Worm (Caenorhabditis elegans) whole organism, late embryonic: ENCODE data around the gene nekl-4.

Source experiments
- K09A11.1 ChIP-seq: sonication (generic microtip); optimal IDR thresholded peaks from 2 replicates; lab custom pipeline; 2017; ENCODE audit warnings: antibody characterized with exemption, mild to moderate bottlenecking, missing genetic modification characterization, missing compliant biosample characterization; ENCODE audit not compliant: insufficient read depth
- ceh-22 ChIP-seq: sonication (generic microtip); optimal IDR thresholded peaks from 2 replicates; lab custom pipeline; 2017; ENCODE audit warnings: missing biosample characterization, missing genetic modification characterization
- ceh-31 ChIP-seq: sonication (generic microtip); optimal IDR thresholded peaks from 2 replicates; lab custom pipeline; 2016; ENCODE audit warnings: missing genetic modification characterization, missing compliant biosample characterization
- ceh-34 ChIP-seq: sonication (generic microtip); optimal IDR thresholded peaks from 2 replicates; lab custom pipeline; 2016; ENCODE audit warnings: mild to moderate bottlenecking, missing genetic modification characterization, missing compliant biosample characterization
- dmd-4 ChIP-seq: sonication (generic microtip); optimal IDR thresholded peaks from 2 replicates; lab custom pipeline; 2016; ENCODE audit warnings: borderline replicate concordance, missing genetic modification characterization, missing compliant biosample characterization
- nfya-1 ChIP-seq: sonication (generic microtip); optimal IDR thresholded peaks from 2 replicates; lab custom pipeline; 2017; ENCODE audit warnings: missing genetic modification characterization, mild to moderate bottlenecking, missing compliant biosample characterization, antibody characterized with exemption, moderate library complexity
- pax-1 ChIP-seq: fragments of 150-350 bp; optimal IDR thresholded peaks from 2 replicates; lab custom pipeline; 2014; ENCODE audit warnings: missing biosample characterization, missing genetic modification characterization
- sox-2 ChIP-seq: fragments of 200-800 bp; sonication (Bioruptor generic); IDR thresholded peaks from 2 replicates; pipeline ENCODE4 v1.3.6; 2022; ENCODE audit warnings: missing genetic modification reagents, missing genetic modification characterization, missing compliant biosample characterization
- unc-55 ChIP-seq: sonication (generic microtip); optimal IDR thresholded peaks from 2 replicates; lab custom pipeline; 2017; ENCODE audit warnings: missing biosample characterization, missing genetic modification reagents, missing genetic modification characterization

DNA sequence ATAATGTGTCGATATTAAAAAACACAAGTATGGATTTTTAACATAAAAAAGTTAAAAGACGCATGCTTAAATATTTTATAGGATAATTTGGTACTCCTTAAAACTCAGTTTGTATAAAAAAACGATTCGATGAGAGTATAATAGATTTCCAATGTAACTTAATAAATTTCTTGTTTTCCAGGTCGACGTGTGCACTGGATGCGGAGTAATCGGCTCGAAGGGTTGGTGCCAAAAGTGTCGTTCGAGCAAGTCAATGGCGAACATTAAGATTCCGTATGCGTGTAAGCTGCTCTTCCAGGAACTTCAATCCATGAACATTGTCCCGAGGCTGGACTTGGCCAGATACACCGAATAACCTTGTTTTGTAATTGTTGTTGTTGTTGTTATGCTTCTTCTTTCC, 47.0 kb upstream of the nekl-4 start:
- TF ChIP-seq ceh-31 (tag; lab: Kevin White, UChicago) = no peak
- no peak for TF ChIP-seq ceh-22 (tag; lab: Kevin White, UChicago)
- TF ChIP-seq unc-55 (GFP tag; lab: Kevin White, UChicago) = no peak
- no peak for TF ChIP-seq pax-1 (tag; lab: Kevin White, UChicago)
- no peak for TF ChIP-seq K09A11.1
- no peak for TF ChIP-seq ceh-34 (tag; lab: Kevin White, UChicago)
- TF ChIP-seq sox-2 (GFP tag; lab: Robert Waterston, UW) = no peak
- TF ChIP-seq nfya-1 (tag; lab: Kevin White, UChicago) = no peak
- TF ChIP-seq dmd-4 = no peak
